Worm (Caenorhabditis elegans): Measurements from ENCODE around the gene B0462.5.
"Not testable (repeated sequence)": the region's sequence is repeated elsewhere in the genome, so short reads cannot be mapped to it uniquely, and the experiment has no call there.

Gene B0462.5

DNA sequence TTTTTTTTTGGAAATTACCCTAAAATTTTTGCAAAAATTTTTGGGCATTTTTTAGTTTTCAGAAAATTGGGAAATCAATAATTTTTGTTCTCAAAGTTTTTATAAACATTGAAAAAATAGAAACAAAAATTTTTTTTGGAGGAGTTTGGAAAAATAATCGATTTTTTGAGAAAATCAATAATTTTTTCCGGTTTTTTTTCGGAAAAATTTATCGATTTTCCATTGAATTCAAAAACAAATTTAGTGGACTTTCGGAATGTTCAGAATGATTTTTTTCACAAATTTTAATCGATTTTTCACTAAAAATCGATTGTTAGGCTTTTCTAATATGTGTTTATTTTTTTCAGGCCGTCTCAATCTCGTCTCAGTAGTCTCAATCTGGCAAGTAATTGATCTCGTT lies 14.5 kb upstream of the B0462.5 start:
- no peak for TF ChIP-seq nhr-10 (tag; optimal IDR thresholded peaks at IDR 0.05)
- no peak for TF ChIP-seq F13H6.1 (tag; optimal IDR thresholded peaks at IDR 0.05)
- TF ChIP-seq gmeb-1 (tag; optimal IDR thresholded peaks at IDR 0.05): no peak
- no peak for TF ChIP-seq nhr-23 (tag; optimal IDR thresholded peaks at IDR 0.05)
- TF ChIP-seq nhr-25 (tag; optimal IDR thresholded peaks at IDR 0.05): no peak
- no peak for TF ChIP-seq fos-1 (tag; optimal IDR thresholded peaks at IDR 0.05)
- TF ChIP-seq elt-3 (tag; optimal IDR thresholded peaks at IDR 0.05): no peak
- no peak for TF ChIP-seq ztf-4 (tag; optimal IDR thresholded peaks at IDR 0.05)
- no peak for TF ChIP-seq unc-62 (GFP tag; optimal IDR thresholded peaks at IDR 0.05)
- TF ChIP-seq nhr-129 (tag; optimal IDR thresholded peaks at IDR 0.05): no peak
- TF ChIP-seq egl-27 (tag; optimal IDR thresholded peaks at IDR 0.05): no peak
- TF ChIP-seq crh-2 (tag; optimal IDR thresholded peaks at IDR 0.05): no peak
- no peak for TF ChIP-seq nhr-11 (tag; optimal IDR thresholded peaks at IDR 0.05)
- no peak for TF ChIP-seq ztf-11 (tag; optimal IDR thresholded peaks at IDR 0.05)
- no peak for TF ChIP-seq Y55F3AM.14 (GFP tag; optimal IDR thresholded peaks at IDR 0.05)
- TF ChIP-seq alr-1 (tag; optimal IDR thresholded peaks at IDR 0.05): no peak

DNA sequence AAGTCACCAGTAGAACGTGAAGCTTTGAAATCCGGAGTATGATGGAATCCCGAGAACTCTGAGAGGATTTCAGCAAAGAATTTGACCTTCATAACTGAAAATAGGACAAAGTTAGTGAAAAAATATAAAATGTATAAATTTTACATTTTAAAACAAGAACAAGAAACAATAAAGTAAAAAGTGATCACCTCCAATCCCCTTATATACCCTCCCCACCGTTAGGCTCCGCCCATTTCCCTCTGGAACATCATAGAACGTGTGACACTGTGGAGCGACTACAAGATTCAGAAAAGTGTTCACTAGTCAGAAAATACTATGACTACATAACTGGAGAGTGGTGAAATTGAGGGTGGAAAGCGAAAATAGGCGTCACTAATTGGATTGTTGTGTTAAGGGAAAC lies 8.0 kb upstream of the B0462.5 start, which contains the start of gene B0462.4:
Gene B0462.4 (minus strand): TSS at position 101 of the 400 bp plus-strand sequence.
- TF ChIP-seq sma-9 (GFP tag; optimal IDR thresholded peaks at IDR 0.05): no peak
- TF ChIP-seq sma-9 (tag; optimal IDR thresholded peaks at IDR 0.05): no peak
- no peak for TF ChIP-seq nhr-11 (tag; optimal IDR thresholded peaks at IDR 0.05)
- no peak for TF ChIP-seq mbf-1 (tag; optimal IDR thresholded peaks at IDR 0.05)
- no peak for TF ChIP-seq unc-39 (tag; optimal IDR thresholded peaks at IDR 0.05)

DNA sequence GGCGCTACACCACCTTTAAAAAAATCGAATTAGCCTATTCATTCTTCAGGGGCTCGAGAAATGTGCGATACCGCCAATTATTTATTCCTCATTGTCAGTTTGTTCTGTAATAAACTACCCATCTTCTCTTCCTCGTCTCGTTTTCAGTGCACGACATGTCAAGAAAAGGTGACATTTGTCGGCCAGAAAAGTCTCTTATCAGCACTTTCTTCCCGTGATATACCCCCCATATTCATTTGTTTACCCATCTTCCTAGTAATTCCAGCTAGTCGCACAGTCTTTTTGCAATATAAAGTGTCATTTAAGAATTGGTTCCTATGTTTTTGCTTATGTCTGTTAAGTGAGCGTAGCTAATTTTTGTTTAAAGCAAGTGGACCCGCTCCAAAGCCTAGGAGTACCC lies 1.4 kb upstream of the B0462.5 start:
- TF ChIP-seq blmp-1 (tag; optimal IDR thresholded peaks at IDR 0.05; ENCODE audit: insufficient read depth) (no peak), dmd-4 (tag; optimal IDR thresholded peaks at IDR 0.05) (no peak), egl-27 (tag; optimal IDR thresholded peaks at IDR 0.05) (no peak), fos-1 (tag; optimal IDR thresholded peaks at IDR 0.05) (peak; percentile 70), skn-1 (tag; optimal IDR thresholded peaks at IDR 0.05) (peak; percentile 11), sma-3 (GFP tag; optimal IDR thresholded peaks at IDR 0.05) (no peak)

DNA sequence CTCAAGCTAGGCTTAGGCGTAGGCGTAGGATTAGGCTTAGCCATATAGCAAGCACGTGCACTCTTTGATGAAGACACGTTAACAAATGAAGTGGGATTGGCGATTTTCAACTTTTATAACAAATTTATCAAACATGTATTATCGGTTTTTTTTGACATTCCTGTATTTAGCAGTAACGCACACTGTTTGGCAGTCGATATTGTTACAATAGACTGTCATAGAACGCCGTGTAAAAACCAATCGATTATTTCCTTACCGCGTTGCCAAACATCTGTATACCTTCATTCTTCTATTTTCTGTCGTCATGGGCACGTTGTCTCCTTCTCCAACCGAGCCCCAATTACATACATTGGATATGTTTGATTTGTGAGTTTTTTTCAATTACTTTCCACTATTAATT lies 4.8 kb downstream of the B0462.5 start, which contains the start of gene fbxb-119:
Gene fbxb-119 (plus strand): TSS at position 301 of the 400 bp plus-strand sequence.
- TF ChIP-seq peb-1 (tag; optimal IDR thresholded peaks at IDR 0.05) (no peak), C34F6.9 (tag; optimal IDR thresholded peaks at IDR 0.05) (no peak), ztf-11 (tag; optimal IDR thresholded peaks at IDR 0.05) (no peak)

DNA sequence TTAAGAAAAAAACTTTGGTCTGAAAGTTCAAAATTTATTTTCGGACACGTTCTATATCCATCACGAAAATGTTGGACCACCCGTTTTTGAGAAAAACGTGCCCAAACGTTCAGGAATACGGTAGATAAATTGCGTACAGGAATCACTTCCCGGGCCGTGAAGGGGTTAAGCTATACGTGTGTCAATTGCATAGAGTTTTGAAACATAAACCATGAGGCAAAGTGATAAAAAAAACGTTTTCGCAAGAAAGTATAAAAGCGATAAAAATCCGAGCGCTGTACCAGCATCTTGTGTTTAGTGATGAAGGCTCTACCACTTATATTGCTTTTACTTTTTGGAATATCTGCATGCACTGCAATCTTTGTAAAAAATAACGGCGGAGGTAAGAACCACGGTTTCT lies 20.7 kb downstream of the B0462.5 start, which contains the start of gene Y51A2A.6:
Gene Y51A2A.6 (plus strand): TSS at position 301 of the 400 bp plus-strand sequence.
- TF ChIP-seq alr-1, nhr-6, zag-1 (tag; optimal IDR thresholded peaks at IDR 0.05): not testable (repeated sequence)

DNA sequence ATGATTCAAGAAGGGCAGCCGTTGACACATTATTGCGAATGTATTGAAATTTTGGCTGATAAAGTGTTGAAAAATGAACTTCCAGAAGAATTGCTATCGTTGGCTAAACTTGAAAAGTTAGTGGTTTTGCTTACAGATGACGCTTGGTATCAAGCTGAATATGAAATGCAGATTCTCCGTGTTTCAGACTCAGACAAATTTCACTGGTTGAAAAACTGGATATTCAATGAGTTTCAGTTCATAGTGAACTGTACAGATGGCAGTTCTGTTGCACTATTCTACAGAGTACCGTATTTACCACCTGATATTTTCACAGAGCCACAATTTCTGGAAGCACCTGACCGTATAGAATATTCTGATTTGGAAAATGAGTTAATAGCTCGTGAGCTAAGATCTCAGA lies 23.8 kb downstream of the B0462.5 start:
- TF ChIP-seq mab-5 (tag; optimal IDR thresholded peaks at IDR 0.05): no peak
- TF ChIP-seq dmd-4 (tag; optimal IDR thresholded peaks at IDR 0.05): no peak
- TF ChIP-seq lin-11 (tag; optimal IDR thresholded peaks at IDR 0.05): no peak
- TF ChIP-seq lin-13 (GFP tag; optimal IDR thresholded peaks at IDR 0.05): no peak
- TF ChIP-seq gmeb-1 (tag; optimal IDR thresholded peaks at IDR 0.05): no peak
- no peak for TF ChIP-seq unc-62 (GFP tag; optimal IDR thresholded peaks at IDR 0.05)
- no peak for TF ChIP-seq snpc-4 (tag; optimal IDR thresholded peaks at IDR 0.05)
- TF ChIP-seq blmp-1 (tag; optimal IDR thresholded peaks at IDR 0.05; ENCODE audit: insufficient read depth): no peak
- TF ChIP-seq F13H6.1 (tag; optimal IDR thresholded peaks at IDR 0.05): no peak
- no peak for TF ChIP-seq R02D3.7 (tag; optimal IDR thresholded peaks at IDR 0.05)
- no peak for TF ChIP-seq nhr-21 (tag; optimal IDR thresholded peaks at IDR 0.05)

All from whole organism, L2 larva.